Fruit fly (Drosophila melanogaster): ENCODE results near the gene CG42728.

DNA sequence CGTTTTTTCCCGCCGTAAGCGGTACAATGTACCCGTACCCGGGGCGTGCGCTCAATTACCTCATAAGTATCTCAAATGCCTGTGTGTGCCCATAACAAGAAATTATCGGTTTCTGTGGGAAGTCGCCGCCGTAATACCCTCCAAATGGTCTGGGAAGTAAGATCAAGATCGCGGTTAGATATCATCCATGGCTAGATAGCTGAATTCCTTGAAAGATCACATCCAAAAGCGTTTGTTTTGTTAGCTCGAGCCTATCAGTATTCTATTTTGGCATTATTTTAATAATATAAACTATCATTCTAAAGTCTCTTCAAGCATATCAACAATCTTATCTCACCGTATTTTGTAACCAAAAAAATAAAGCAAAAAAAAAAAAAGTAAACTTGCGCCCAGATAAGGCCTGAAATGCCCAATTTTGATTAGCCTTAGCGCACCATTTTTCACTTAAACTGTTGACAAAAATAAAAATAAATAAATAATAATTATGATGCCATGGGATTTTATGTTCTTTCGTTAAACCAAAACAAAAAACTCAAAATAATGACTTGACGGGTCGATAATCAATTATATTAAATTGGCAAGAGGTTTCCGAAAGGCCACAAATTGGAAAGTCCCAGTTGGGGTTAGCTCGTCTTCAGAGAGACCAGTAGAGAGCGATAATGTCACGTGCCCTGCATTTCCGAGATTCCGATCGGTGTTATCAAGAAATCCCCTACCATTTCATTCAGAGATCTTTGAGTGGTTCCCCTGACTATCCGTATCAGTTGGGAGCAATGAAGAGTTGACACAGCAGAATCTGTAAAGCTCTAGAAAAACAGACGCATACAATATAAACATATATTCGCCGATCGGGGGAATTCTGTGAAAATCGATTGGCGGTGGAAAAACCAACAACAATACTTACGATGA lies 10.8 kb upstream of the CG42728 start:
- no peak for TF ChIP-seq ttk (optimal IDR thresholded peaks at IDR 0.05)
- TF ChIP-seq Sin3A (optimal IDR thresholded peaks at IDR 0.05): no peak
- no peak for TF ChIP-seq insv (optimal IDR thresholded peaks at IDR 0.05)
- TF ChIP-seq psq (optimal IDR thresholded peaks at IDR 0.05): no peak
- no peak for TF ChIP-seq h (optimal IDR thresholded peaks at IDR 0.05)
